Worm (Caenorhabditis elegans) whole organism, late embryonic: ENCODE data around the gene F01G4.6.

ENCODE experiments used
- C38D4.7 ChIP-seq: fragments of 200-800 bp; sonication (Bioruptor generic); optimal IDR thresholded peaks from 2 replicates; lab custom pipeline; 2018; ENCODE audit warnings: mild to moderate bottlenecking, missing genetic modification characterization, moderate library complexity, missing compliant biosample characterization
- F13H6.1 ChIP-seq: sonication (generic microtip); optimal IDR thresholded peaks from 2 replicates; lab custom pipeline; 2016; ENCODE audit warnings: missing genetic modification characterization, missing compliant biosample characterization
- T23F11.4 ChIP-seq: fragments of 200-800 bp; sonication (Bioruptor generic); optimal IDR thresholded peaks from 2 replicates; lab custom pipeline; 2018; ENCODE audit warnings: mild to moderate bottlenecking, missing genetic modification characterization, missing compliant biosample characterization
- ceh-2 ChIP-seq: sonication (generic microtip); optimal IDR thresholded peaks from 2 replicates; lab custom pipeline; 2016; ENCODE audit warnings: missing genotype, missing genetic modification characterization, missing compliant biosample characterization
- ceh-24 ChIP-seq: sonication (generic microtip); optimal IDR thresholded peaks from 2 replicates; lab custom pipeline; 2016; ENCODE audit warnings: mild to moderate bottlenecking, missing genetic modification characterization, missing compliant biosample characterization
- ceh-31 ChIP-seq: sonication (generic microtip); optimal IDR thresholded peaks from 2 replicates; lab custom pipeline; 2016; ENCODE audit warnings: missing genetic modification characterization, missing compliant biosample characterization
- ceh-34 ChIP-seq: sonication (generic microtip); optimal IDR thresholded peaks from 2 replicates; lab custom pipeline; 2016; ENCODE audit warnings: mild to moderate bottlenecking, missing genetic modification characterization, missing compliant biosample characterization
- ceh-45 ChIP-seq: fragments of 200-800 bp; sonication (Bioruptor generic); IDR thresholded peaks from 2 replicates; pipeline ENCODE4 v1.3.6; 2022; ENCODE audit warnings: missing genetic modification reagents, missing genetic modification characterization, missing compliant biosample characterization
- ceh-48 ChIP-seq: sonication (generic microtip); optimal IDR thresholded peaks from 2 replicates; lab custom pipeline; 2016; ENCODE audit warnings: missing genetic modification characterization, inconsistent platforms, missing compliant biosample characterization
- ceh-6 ChIP-seq: fragments of 200-800 bp; sonication (Bioruptor generic); optimal IDR thresholded peaks from 2 replicates; lab custom pipeline; 2018; ENCODE audit warnings: mild to moderate bottlenecking, missing genetic modification characterization, missing compliant biosample characterization
- che-1 ChIP-seq: sonication (generic microtip); optimal IDR thresholded peaks from 2 replicates; lab custom pipeline; 2016; ENCODE audit warnings: mild to moderate bottlenecking, missing genetic modification characterization, missing compliant biosample characterization
- dmd-4 ChIP-seq: sonication (generic microtip); optimal IDR thresholded peaks from 2 replicates; lab custom pipeline; 2016; ENCODE audit warnings: borderline replicate concordance, missing genetic modification characterization, missing compliant biosample characterization
- elt-2 ChIP-seq: sonication (generic microtip); optimal IDR thresholded peaks from 2 replicates; lab custom pipeline; 2016; ENCODE audit warnings: missing genetic modification reagents, missing genetic modification characterization, missing compliant biosample characterization
- elt-4 ChIP-seq: sonication (generic microtip); optimal IDR thresholded peaks from 2 replicates; lab custom pipeline; 2016; ENCODE audit warnings: missing genetic modification characterization, missing compliant biosample characterization
- ets-4 ChIP-seq: sonication (generic microtip); optimal IDR thresholded peaks from 2 replicates; lab custom pipeline; 2016; ENCODE audit warnings: missing genetic modification characterization, missing compliant biosample characterization
- fkh-10 ChIP-seq: fragments of 150-350 bp; optimal IDR thresholded peaks from 2 replicates; lab custom pipeline; 2014; ENCODE audit warnings: missing biosample characterization, missing genetic modification reagents, missing genetic modification characterization
- fkh-6 ChIP-seq: sonication (generic microtip); optimal IDR thresholded peaks from 2 replicates; lab custom pipeline; 2016; ENCODE audit warnings: missing genetic modification characterization, missing compliant biosample characterization
- gmeb-2 ChIP-seq: sonication (generic microtip); optimal IDR thresholded peaks from 2 replicates; lab custom pipeline; 2016; ENCODE audit warnings: missing genetic modification characterization, inconsistent platforms, missing compliant biosample characterization
- hlh-15 ChIP-seq: sonication (generic microtip); optimal IDR thresholded peaks from 2 replicates; lab custom pipeline; 2016; ENCODE audit warnings: missing genetic modification characterization, missing compliant biosample characterization
- hlh-8 ChIP-seq: sonication (generic microtip); optimal IDR thresholded peaks from 2 replicates; lab custom pipeline; 2016; ENCODE audit warnings: missing genotype, missing genetic modification characterization, missing compliant biosample characterization
- lim-6 ChIP-seq: sonication (generic microtip); optimal IDR thresholded peaks from 2 replicates; lab custom pipeline; 2016; ENCODE audit warnings: missing genetic modification characterization, missing compliant biosample characterization
- madf-2 ChIP-seq: sonication (generic microtip); optimal IDR thresholded peaks from 2 replicates; lab custom pipeline; 2017; ENCODE audit warnings: missing genetic modification characterization, missing compliant biosample characterization
- nfya-1 ChIP-seq: sonication (generic microtip); optimal IDR thresholded peaks from 2 replicates; lab custom pipeline; 2017; ENCODE audit warnings: missing genetic modification characterization, mild to moderate bottlenecking, missing compliant biosample characterization, antibody characterized with exemption, moderate library complexity
- odd-2 ChIP-seq: sonication (generic microtip); optimal IDR thresholded peaks from 2 replicates; lab custom pipeline; 2017; ENCODE audit warnings: antibody characterized with exemption, mild to moderate bottlenecking, missing genetic modification characterization, missing compliant biosample characterization
- pag-3 ChIP-seq: sonication (generic microtip); optimal IDR thresholded peaks from 2 replicates; lab custom pipeline; 2016; ENCODE audit warnings: missing compliant biosample characterization, missing genetic modification characterization, borderline replicate concordance
- pat-9 ChIP-seq: fragments of 200-800 bp; sonication (Bioruptor generic); optimal IDR thresholded peaks from 2 replicates; lab custom pipeline; 2018; ENCODE audit warnings: mild to moderate bottlenecking, missing genetic modification characterization, moderate library complexity, missing compliant biosample characterization
- pha-4 ChIP-seq: fragments of 150-350 bp; optimal IDR thresholded peaks from 2 replicates; lab custom pipeline; 2018; ENCODE audit warnings: missing biosample characterization, missing genetic modification reagents, missing genetic modification characterization
- pros-1 ChIP-seq: fragments of 150-350 bp; optimal IDR thresholded peaks from 2 replicates; lab custom pipeline; 2014; ENCODE audit warnings: missing biosample characterization, missing genetic modification reagents, missing genetic modification characterization
- sdc-2 ChIP-seq: sonication (generic microtip); optimal IDR thresholded peaks from 2 replicates; lab custom pipeline; 2016; ENCODE audit warnings: missing genotype, missing genetic modification characterization, missing compliant biosample characterization
- sox-4 ChIP-seq: sonication (generic microtip); optimal IDR thresholded peaks from 2 replicates; lab custom pipeline; 2017; ENCODE audit warnings: mild to moderate bottlenecking, missing genetic modification characterization, inconsistent platforms, missing compliant biosample characterization
- unc-3 ChIP-seq, 2 experiments: fragments of 200-800 bp in 1 of 2; sonication (Bioruptor generic) in 1 of 2; sonication (generic microtip) in 1 of 2; conservative IDR thresholded peaks in 1 of 2; optimal IDR thresholded peaks in 1 of 2; 2 replicates each; pipeline versions ENCODE4 v1.3.6 to Lab custom; 2016 to 2022; ENCODE audit warnings: missing compliant biosample characterization in 2 of 2, missing genetic modification characterization in 2 of 2, missing genetic modification reagents in 1 of 2
- unc-86 ChIP-seq: sonication (generic microtip); optimal IDR thresholded peaks from 2 replicates; lab custom pipeline; 2016; ENCODE audit warnings: missing genetic modification characterization, missing compliant biosample characterization
- zip-5 ChIP-seq: sonication (generic microtip); optimal IDR thresholded peaks from 2 replicates; lab custom pipeline; 2016; ENCODE audit warnings: missing genetic modification characterization, missing compliant biosample characterization

Gene F01G4.6

ce11 chrIV:11126028-11126427, 23.3 kb downstream of the F01G4.6 start:
- TF ChIP-seq sox-4 (tag; lab: Kevin White, UChicago) (no peak), zip-5 (tag; lab: Kevin White, UChicago) (no peak), ceh-24 (tag; lab: Kevin White, UChicago) (no peak), pat-9 (tag; lab: Kevin White, UChicago) (no peak), fkh-6 (tag; lab: Kevin White, UChicago) (no peak), sdc-2 (no peak), hlh-15 (no peak), ets-4 (tag; lab: Kevin White, UChicago) (no peak), che-1 (no peak), hlh-8 (no peak)

- TF ChIP-seq pag-3 (no peak), pha-4 (tag; lab: Kevin White, UChicago) (no peak), unc-3 (GFP tag; conservative IDR thresholded peaks at IDR 0.05; lab: Robert Waterston, UW) (no peak), unc-3 (tag; optimal IDR thresholded peaks at IDR 0.05; lab: Kevin White, UChicago) (no peak)
Observed at ce11 chrIV:11126004-11126027, 23.5 kb downstream of the F01G4.6 start, which contains the start of gene swsn-4. Gene swsn-4 (plus strand): TSS chrIV:11126024.

DNA sequence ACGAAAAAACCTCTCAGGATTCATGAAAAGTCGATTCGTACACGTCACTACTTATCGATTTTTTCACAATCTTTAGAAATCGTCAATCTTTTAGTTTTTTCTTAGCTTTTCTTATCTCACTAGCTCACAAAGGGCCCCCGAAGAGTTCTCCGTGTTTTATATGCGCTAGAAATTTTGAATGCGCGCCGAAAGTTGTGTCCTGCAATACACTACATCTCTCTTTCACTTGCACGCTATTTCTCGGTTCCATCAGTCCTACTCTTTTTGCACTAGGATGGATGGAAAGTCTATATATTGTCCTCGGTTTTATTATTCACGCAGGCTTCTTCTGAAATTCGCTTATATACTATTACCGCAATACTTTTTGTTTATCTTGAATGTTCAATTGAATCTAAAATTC, 23.7 kb downstream of the F01G4.6 start:
- no peak for TF ChIP-seq ceh-48 (tag; lab: Kevin White, UChicago)
- no peak for TF ChIP-seq T23F11.4
- no peak for TF ChIP-seq unc-86 (tag; lab: Kevin White, UChicago)
- no peak for TF ChIP-seq fkh-10 (GFP tag; lab: Kevin White, UChicago)
- no peak for TF ChIP-seq elt-4 (tag; lab: Kevin White, UChicago)
- TF ChIP-seq F13H6.1, result no peak

DNA sequence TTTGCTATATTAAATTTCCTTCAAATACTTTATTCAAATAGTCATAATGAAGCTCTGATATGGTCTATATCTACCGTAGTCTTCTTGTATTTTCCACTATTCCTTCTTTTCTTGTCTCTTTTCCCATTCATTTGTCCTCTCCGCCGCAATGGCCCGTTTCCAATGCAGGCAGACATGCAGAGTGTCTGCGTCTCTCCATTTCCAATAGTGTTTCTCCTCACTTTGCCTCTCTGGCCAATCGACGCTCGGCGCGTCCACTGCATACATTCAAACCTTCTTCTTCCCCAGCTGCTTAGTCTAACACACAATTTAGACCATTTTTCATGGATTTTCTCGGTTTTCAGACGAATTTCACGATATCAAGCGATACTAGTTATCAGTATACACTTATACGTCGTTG, 24.1 kb downstream of the F01G4.6 start:
- TF ChIP-seq ceh-34 (tag; lab: Kevin White, UChicago), result peak; percentile 17
- peak; percentile 40 for TF ChIP-seq ceh-31
- TF ChIP-seq sdc-2, result no peak
- TF ChIP-seq fkh-6 (tag; lab: Kevin White, UChicago), result no peak
- TF ChIP-seq gmeb-2 (tag; lab: Kevin White, UChicago), result no peak
- peak; percentile 100 for TF ChIP-seq nfya-1
- peak; percentile 40 for TF ChIP-seq pros-1
- TF ChIP-seq ceh-2, result peak; percentile 6
- TF ChIP-seq, all 69 proteins: peak for 5

- no peak for TF ChIP-seq dmd-4 (tag; lab: Kevin White, UChicago)
- no peak for TF ChIP-seq ceh-6 (GFP tag; lab: Kevin White, UChicago)
- TF ChIP-seq T23F11.4, result no peak
- no peak for TF ChIP-seq zip-5 (tag; lab: Kevin White, UChicago)
- no peak for TF ChIP-seq ceh-45
- TF ChIP-seq ets-4 (tag; lab: Kevin White, UChicago), result no peak
- no peak for TF ChIP-seq odd-2 (tag; lab: Kevin White, UChicago)
- no peak for TF ChIP-seq ceh-48 (tag; lab: Kevin White, UChicago)
- TF ChIP-seq fkh-6 (tag; lab: Kevin White, UChicago), result no peak
- TF ChIP-seq madf-2, result no peak
- no peak for TF ChIP-seq F13H6.1
- TF ChIP-seq pag-3, result no peak
- TF ChIP-seq C38D4.7 (GFP tag; lab: Kevin White, UChicago), result no peak
- TF ChIP-seq lim-6 (tag; lab: Kevin White, UChicago), result no peak
Observed at ce11 chrIV:11124674-11125073, 24.6 kb downstream of the F01G4.6 start, which contains the start of gene spo-11. Gene spo-11 (minus strand): TSS chrIV:11124862.

- TF ChIP-seq nfya-1, result no peak
- peak; percentile 15 for TF ChIP-seq elt-2 (tag; lab: Kevin White, UChicago)
Observed at ce11 chrIV:11119972-11120562, 29.2 kb downstream of the F01G4.6 start.
